Worm (Caenorhabditis elegans): ENCODE measurements around the gene T14G11.1.

ce11 chrX:2664273-2664672 is 24.5 kb upstream of the T14G11.1 start, which contains the start of gene F54G2.1:
- TF ChIP-seq ztf-29 (GFP tag; IDR thresholded peaks at IDR 0.05) (no peak), flt-1 (GFP tag; IDR thresholded peaks at IDR 0.05) (no peak), cog-1 (tag; optimal IDR thresholded peaks at IDR 0.05) (no peak), T22C8.4 (GFP tag; IDR thresholded peaks at IDR 0.05) (no peak), ztf-23 (GFP tag; IDR thresholded peaks at IDR 0.05) (no peak), klf-2 (GFP tag; conservative IDR thresholded peaks at IDR 0.05) (no peak)
